Worm (Caenorhabditis elegans): ENCODE data around the gene C45G9.9.
"Not testable (repeated sequence)": the region's sequence is repeated elsewhere in the genome, so short reads cannot be mapped to it uniquely, and the experiment has no call there.

Gene C45G9.9

ce11 chrIII:5055709-5056108 lies at the start of gene C45G9.9:
Gene C45G9.9, minus strand, starts transcription at chrIII:5055809.
- not testable (repeated sequence) for TF ChIP-seq pha-4 (tag; optimal IDR thresholded peaks at IDR 0.05); sea-2 (GFP tag; optimal IDR thresholded peaks at IDR 0.05); egl-27 (tag; optimal IDR thresholded peaks at IDR 0.05)

DNA sequence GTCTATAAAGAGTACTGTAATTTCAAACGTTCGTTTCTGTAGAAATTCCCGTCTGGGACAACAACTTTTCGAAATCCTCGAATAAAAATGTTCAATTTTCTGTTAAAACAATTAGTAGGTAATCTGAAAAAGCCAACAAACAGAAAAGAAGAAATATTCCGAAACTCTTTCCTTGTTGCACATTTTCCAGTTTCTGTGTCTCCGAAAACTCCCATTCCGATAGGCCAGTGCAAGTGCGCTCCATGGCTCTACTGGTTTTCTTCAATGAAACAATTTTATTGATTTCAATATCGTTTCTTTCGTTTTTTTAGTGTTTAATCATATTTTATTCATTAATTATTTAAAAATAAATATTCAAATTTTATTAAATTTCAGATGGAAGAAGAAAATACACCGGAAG lies 47.0 kb upstream of the C45G9.9 start, which contains the start of gene F54D8.6:
F54D8.6 (plus strand) TSS at position 370 of the 400 bp plus-strand sequence.
- no peak for TF ChIP-seq sea-2 (GFP tag; optimal IDR thresholded peaks at IDR 0.05)
- TF ChIP-seq nhr-77 (tag; optimal IDR thresholded peaks at IDR 0.05): no peak
- TF ChIP-seq pha-4 (tag; optimal IDR thresholded peaks at IDR 0.05): no peak
- no peak for TF ChIP-seq unc-62 (GFP tag; optimal IDR thresholded peaks at IDR 0.05)
- no peak for TF ChIP-seq ZK546.5 (tag; optimal IDR thresholded peaks at IDR 0.05)
- no peak for TF ChIP-seq egl-5 (tag; optimal IDR thresholded peaks at IDR 0.05)
- peak; percentile 79 for TF ChIP-seq lin-15B (tag; optimal IDR thresholded peaks at IDR 0.05)
- peak; percentile 23 for TF ChIP-seq hmg-11 (tag; optimal IDR thresholded peaks at IDR 0.05)
- TF ChIP-seq mdl-1 (tag; optimal IDR thresholded peaks at IDR 0.05): no peak
- TF ChIP-seq fkh-2 (tag; optimal IDR thresholded peaks at IDR 0.05): no peak
- no peak for TF ChIP-seq nhr-12 (tag; optimal IDR thresholded peaks at IDR 0.05)
- TF ChIP-seq nhr-23 (tag; optimal IDR thresholded peaks at IDR 0.05): peak; percentile 52
- no peak for TF ChIP-seq mml-1 (tag; optimal IDR thresholded peaks at IDR 0.05)
- peak; percentile 51 for TF ChIP-seq snpc-4 (tag; optimal IDR thresholded peaks at IDR 0.05)
- no peak for TF ChIP-seq unc-39 (tag; optimal IDR thresholded peaks at IDR 0.05)
- peak; percentile 18 for TF ChIP-seq nhr-25 (tag; optimal IDR thresholded peaks at IDR 0.05)
- TF ChIP-seq pqm-1 (tag; optimal IDR thresholded peaks at IDR 0.05): peak; percentile 18
- no peak for TF ChIP-seq ceh-16 (tag; optimal IDR thresholded peaks at IDR 0.05)
- no peak for TF ChIP-seq ceh-28 (tag; optimal IDR thresholded peaks at IDR 0.05)
- TF ChIP-seq daf-12 (tag; optimal IDR thresholded peaks at IDR 0.05): no peak
- TF ChIP-seq R02D3.7 (tag; optimal IDR thresholded peaks at IDR 0.05): no peak
- no peak for TF ChIP-seq nhr-43 (tag; optimal IDR thresholded peaks at IDR 0.05; ENCODE audit: poor library complexity, severe bottlenecking)
- no peak for TF ChIP-seq nhr-237 (tag; optimal IDR thresholded peaks at IDR 0.05)
- no peak for TF ChIP-seq ztf-4 (tag; optimal IDR thresholded peaks at IDR 0.05)
- TF ChIP-seq lsy-12 (tag; optimal IDR thresholded peaks at IDR 0.05): no peak
- no peak for TF ChIP-seq nhr-76 (tag; optimal IDR thresholded peaks at IDR 0.05)
- no peak for TF ChIP-seq nhr-11 (tag; optimal IDR thresholded peaks at IDR 0.05)
- TF ChIP-seq egl-27 (tag; optimal IDR thresholded peaks at IDR 0.05): no peak
- no peak for TF ChIP-seq elt-1 (tag; optimal IDR thresholded peaks at IDR 0.05)
- no peak for TF ChIP-seq tbx-2 (tag; optimal IDR thresholded peaks at IDR 0.05)
- no peak for TF ChIP-seq nhr-67 (tag; optimal IDR thresholded peaks at IDR 0.05)
- TF ChIP-seq elt-2 (tag; optimal IDR thresholded peaks at IDR 0.05): peak; percentile 5
- no peak for TF ChIP-seq ama-1 (optimal IDR thresholded peaks at IDR 0.05)
- TF ChIP-seq nfya-1 (tag; optimal IDR thresholded peaks at IDR 0.05; ENCODE audit: insufficient read depth): peak; percentile 63
- TF ChIP-seq zag-1 (tag; optimal IDR thresholded peaks at IDR 0.05): no peak

- TF ChIP-seq nhr-43 (tag; optimal IDR thresholded peaks at IDR 0.05; ENCODE audit: poor library complexity, severe bottlenecking) (peak; percentile 33), ceh-82 (tag; optimal IDR thresholded peaks at IDR 0.05) (no peak)
These were observed 43.9 kb upstream of the C45G9.9 start for ce11 chrIII:5099500-5099899.

DNA sequence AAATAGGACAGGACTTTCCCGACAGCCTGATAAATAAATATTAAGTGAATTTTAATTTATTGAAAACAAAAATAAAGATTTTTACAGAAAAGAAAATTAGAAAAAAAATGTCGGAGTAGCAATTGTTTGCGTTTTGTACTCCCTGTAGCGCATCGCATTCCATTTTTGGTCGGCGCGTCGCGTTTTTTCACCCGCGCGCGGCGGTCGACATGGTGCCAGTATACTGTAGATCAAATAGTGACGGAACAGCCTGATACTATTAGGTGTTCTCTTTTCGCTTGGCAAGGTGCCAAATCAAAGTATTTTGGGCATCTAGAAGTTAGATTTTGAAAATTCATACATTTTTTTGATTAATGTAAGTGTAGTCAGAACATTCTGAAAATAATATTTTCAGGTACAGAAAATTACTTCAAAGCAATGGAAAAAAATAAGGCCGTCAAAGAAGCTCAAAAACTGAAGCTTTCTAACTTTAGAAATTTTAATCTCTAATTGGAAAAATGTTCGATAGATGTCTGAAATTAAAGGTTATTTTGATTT lies 43.2 kb upstream of the C45G9.9 start:
- TF ChIP-seq ztf-11 (tag; optimal IDR thresholded peaks at IDR 0.05) (no peak), nhr-237 (tag; optimal IDR thresholded peaks at IDR 0.05) (no peak), ama-1 (optimal IDR thresholded peaks at IDR 0.05) (no peak), nhr-67 (tag; optimal IDR thresholded peaks at IDR 0.05) (no peak), nhr-25 (tag; optimal IDR thresholded peaks at IDR 0.05) (no peak), mdl-1 (tag; optimal IDR thresholded peaks at IDR 0.05) (no peak), lin-39 (tag; optimal IDR thresholded peaks at IDR 0.05) (no peak), tbx-2 (tag; optimal IDR thresholded peaks at IDR 0.05) (no peak)

All from whole organism, L3 larva.